Fruit fly (Drosophila melanogaster) whole organism, embryonic: Measurements from ENCODE around the gene Pnn.

ENCODE experiments used
- Adf1 ChIP-seq: fragments of 200-800 bp; sonication (Bioruptor generic); IDR thresholded peaks from 2 replicates; pipeline ENCODE4 v1.3.6; 2022; ENCODE audit warnings: missing biosample characterization, missing genetic modification characterization
- Bgb ChIP-seq: fragments of 200-800 bp; sonication (Bioruptor generic); IDR thresholded peaks from 2 replicates; pipeline ENCODE4 v1.3.6; 2022; ENCODE audit warnings: missing biosample characterization, missing genetic modification characterization; ENCODE audit not compliant: partially characterized antibody
- BtbVII ChIP-seq: fragments of 200-800 bp; sonication (Bioruptor generic); optimal IDR thresholded peaks from 3 replicates; lab custom pipeline; 2017; ENCODE audit warnings: missing biosample characterization, mild to moderate bottlenecking, missing genetic modification characterization
- C15 ChIP-seq: fragments of 200-800 bp; sonication (Bioruptor generic); IDR thresholded peaks from 3 replicates; pipeline ENCODE4 v1.3.6; 2022; ENCODE audit warnings: missing biosample characterization, missing genetic modification characterization
- CG10267 ChIP-seq: fragments of 200-800 bp; sonication (Bioruptor generic); optimal IDR thresholded peaks from 2 replicates; lab custom pipeline; 2018; ENCODE audit warnings: missing biosample characterization, mild to moderate bottlenecking, missing genetic modification characterization, moderate library complexity
- CG10274 ChIP-seq: fragments of 200-800 bp; sonication (Bioruptor generic); optimal IDR thresholded peaks from 3 replicates; lab custom pipeline; 2017; ENCODE audit warnings: missing biosample characterization, mild to moderate bottlenecking, missing genetic modification characterization
- CG12769 ChIP-seq: fragments of 200-800 bp; sonication (Bioruptor generic); optimal IDR thresholded peaks from 2 replicates; lab custom pipeline; 2019; ENCODE audit warnings: missing biosample characterization, mild to moderate bottlenecking, missing genetic modification characterization, moderate library complexity
- CG13624 ChIP-seq: fragments of 200-800 bp; sonication (Bioruptor generic); optimal IDR thresholded peaks from 2 replicates; lab custom pipeline; 2016; ENCODE audit warnings: missing biosample characterization, missing genetic modification characterization
- CG15601 ChIP-seq: fragments of 200-800 bp; sonication (Bioruptor generic); optimal IDR thresholded peaks from 3 replicates; lab custom pipeline; 2019; ENCODE audit warnings: missing biosample characterization, mild to moderate bottlenecking, missing genetic modification characterization, moderate library complexity
- CG15696 ChIP-seq: fragments of 200-800 bp; sonication (Bioruptor generic); optimal IDR thresholded peaks from 2 replicates; lab custom pipeline; 2019; ENCODE audit warnings: missing biosample characterization, mild to moderate bottlenecking, missing genetic modification characterization, moderate library complexity
- CG17802 ChIP-seq: fragments of 200-800 bp; sonication (Bioruptor generic); optimal IDR thresholded peaks from 2 replicates; lab custom pipeline; 2018; ENCODE audit warnings: missing biosample characterization, mild to moderate bottlenecking, missing genetic modification characterization, moderate library complexity
- CG3281 ChIP-seq: fragments of 200-800 bp; sonication (Bioruptor generic); optimal IDR thresholded peaks from 3 replicates; lab custom pipeline; 2017; ENCODE audit warnings: missing biosample characterization, mild to moderate bottlenecking, missing genetic modification characterization
- CG34376 ChIP-seq: fragments of 200-800 bp; sonication (Bioruptor generic); optimal IDR thresholded peaks from 2 replicates; lab custom pipeline; 2018; ENCODE audit warnings: missing biosample characterization, mild to moderate bottlenecking, missing genetic modification characterization
- CG4282 ChIP-seq: fragments of 200-800 bp; sonication (Bioruptor generic); optimal IDR thresholded peaks from 2 replicates; lab custom pipeline; 2016; ENCODE audit warnings: missing biosample characterization, missing genetic modification characterization
- CG4360 ChIP-seq: fragments of 200-800 bp; sonication (Bioruptor generic); IDR thresholded peaks from 2 replicates; pipeline ENCODE4 v1.3.6; 2022; ENCODE audit warnings: missing biosample characterization, missing genetic modification characterization
- CG4617 ChIP-seq: fragments of 200-800 bp; sonication (Bioruptor generic); optimal IDR thresholded peaks from 3 replicates; lab custom pipeline; 2016; ENCODE audit warnings: missing biosample characterization, missing genetic modification characterization, borderline replicate concordance
- CG9215 ChIP-seq: fragments of 200-800 bp; sonication (Bioruptor generic); IDR thresholded peaks from 2 replicates; pipeline ENCODE4 v1.3.6; 2022; ENCODE audit warnings: missing biosample characterization, missing genetic modification characterization
- CG9437 ChIP-seq: fragments of 200-800 bp; sonication (Bioruptor generic); optimal IDR thresholded peaks from 2 replicates; lab custom pipeline; 2018; ENCODE audit warnings: missing biosample characterization, mild to moderate bottlenecking, missing genetic modification characterization
- Chrac-16 ChIP-seq: fragments of 200-800 bp; sonication (Bioruptor generic); optimal IDR thresholded peaks from 3 replicates; lab custom pipeline; 2016; ENCODE audit warnings: missing biosample characterization, missing genetic modification characterization
- Dad ChIP-seq: fragments of 200-800 bp; sonication (Bioruptor generic); optimal IDR thresholded peaks from 3 replicates; lab custom pipeline; 2016; ENCODE audit warnings: missing biosample characterization, missing genetic modification characterization
- Dp ChIP-seq: fragments of 200-800 bp; sonication (Bioruptor generic); optimal IDR thresholded peaks from 2 replicates; lab custom pipeline; 2018; ENCODE audit warnings: missing biosample characterization, mild to moderate bottlenecking, missing genetic modification characterization, moderate library complexity
- HHEX ChIP-seq: fragments of 200-800 bp; sonication (Bioruptor generic); optimal IDR thresholded peaks from 3 replicates; lab custom pipeline; 2017; ENCODE audit warnings: missing biosample characterization, mild to moderate bottlenecking, missing genetic modification characterization, missing genetic modification reagents
- MBD-R2 ChIP-seq: fragments of 200-800 bp; sonication (Bioruptor generic); IDR thresholded peaks from 2 replicates; pipeline ENCODE4 v1.3.6; 2022; ENCODE audit warnings: missing biosample characterization, missing genetic modification characterization
- Optix ChIP-seq: fragments of 200-800 bp; sonication (Bioruptor generic); IDR thresholded peaks from 3 replicates; pipeline ENCODE4 v1.3.6; 2022; ENCODE audit warnings: missing biosample characterization, missing genetic modification characterization
- PHDP ChIP-seq: fragments of 200-800 bp; sonication (Bioruptor generic); optimal IDR thresholded peaks from 3 replicates; lab custom pipeline; 2018; ENCODE audit warnings: missing biosample characterization, mild to moderate bottlenecking, missing genetic modification characterization, moderate library complexity
- Scr ChIP-seq: fragments of 200-800 bp; sonication (Bioruptor generic); IDR thresholded peaks from 2 replicates; pipeline ENCODE4 v1.3.6; 2022; ENCODE audit warnings: missing biosample characterization, missing genetic modification characterization; ENCODE audit not compliant: partially characterized antibody
- Sin3A ChIP-seq: fragments of >200 bp; optimal IDR thresholded peaks from 2 replicates; lab custom pipeline; 2018
- Sox100B ChIP-seq: fragments of 200-800 bp; sonication (Bioruptor generic); optimal IDR thresholded peaks from 3 replicates; lab custom pipeline; 2018; ENCODE audit warnings: missing biosample characterization, mild to moderate bottlenecking, missing genetic modification characterization
- Ssrp ChIP-seq: fragments of 200-800 bp; sonication (Bioruptor generic); optimal IDR thresholded peaks from 2 replicates; lab custom pipeline; 2018; ENCODE audit warnings: missing biosample characterization, mild to moderate bottlenecking, missing genetic modification characterization, moderate library complexity
- Trl ChIP-seq, 3 experiments: fragments of >200 bp in 2 of 3; fragments of 200-800 bp in 1 of 3; sonication (Bioruptor generic) in 1 of 3; optimal IDR thresholded peaks; 2 replicates in 1 of 3; 3 replicates in 2 of 3; lab custom pipeline; 2016 to 2017; ENCODE audit warnings: missing biosample characterization in 1 of 3, missing genetic modification characterization in 1 of 3
- ato ChIP-seq: fragments of 200-800 bp; sonication (Bioruptor generic); IDR thresholded peaks from 2 replicates; pipeline ENCODE4 v1.3.6; 2022; ENCODE audit warnings: missing biosample characterization, missing genetic modification characterization; ENCODE audit not compliant: partially characterized antibody
- dpn ChIP-seq, 2 experiments: fragments of 200-800 bp; sonication (Bioruptor generic); optimal IDR thresholded peaks; 3 replicates each; lab custom pipeline; 2016; ENCODE audit warnings: missing biosample characterization in 2 of 2, missing genetic modification characterization in 2 of 2
- en ChIP-seq: fragments of 200-800 bp; sonication (Bioruptor generic); optimal IDR thresholded peaks from 2 replicates; lab custom pipeline; 2016; ENCODE audit warnings: missing biosample characterization, missing genetic modification characterization
- grn ChIP-seq: fragments of 200-800 bp; sonication (Bioruptor generic); optimal IDR thresholded peaks from 3 replicates; lab custom pipeline; 2017; ENCODE audit warnings: missing biosample characterization, missing genetic modification characterization
- ham ChIP-seq: fragments of 200-800 bp; sonication (Bioruptor generic); IDR thresholded peaks from 2 replicates; pipeline ENCODE4 v1.3.6; 2022; ENCODE audit warnings: missing biosample characterization, missing genetic modification characterization
- her ChIP-seq: fragments of 200-800 bp; sonication (Bioruptor generic); optimal IDR thresholded peaks from 2 replicates; lab custom pipeline; 2016; ENCODE audit warnings: missing biosample characterization, missing genetic modification characterization
- knrl ChIP-seq: fragments of 200-800 bp; sonication (Bioruptor generic); IDR thresholded peaks from 3 replicates; pipeline ENCODE4 v1.3.6; 2022; ENCODE audit warnings: missing biosample characterization, missing genetic modification characterization; ENCODE audit not compliant: partially characterized antibody
- lab ChIP-seq: fragments of 200-800 bp; sonication (Bioruptor generic); optimal IDR thresholded peaks from 3 replicates; lab custom pipeline; 2017; ENCODE audit warnings: missing biosample characterization, missing genetic modification characterization, mild to moderate bottlenecking, moderate library complexity, missing genetic modification reagents
- nau ChIP-seq: fragments of 200-800 bp; sonication (Bioruptor generic); optimal IDR thresholded peaks from 3 replicates; lab custom pipeline; 2017; ENCODE audit warnings: missing biosample characterization, mild to moderate bottlenecking, missing genetic modification characterization, missing genetic modification reagents
- otp ChIP-seq: fragments of 200-800 bp; sonication (Bioruptor generic); IDR thresholded peaks from 3 replicates; pipeline ENCODE4, ENCODE4 v1.3.6; 2022; ENCODE audit warnings: missing biosample characterization, missing genetic modification characterization
- pzg ChIP-seq: fragments of 200-800 bp; sonication (Bioruptor generic); optimal IDR thresholded peaks from 3 replicates; lab custom pipeline; 2018; ENCODE audit warnings: missing biosample characterization, mild to moderate bottlenecking, missing genetic modification characterization, moderate library complexity
- schlank ChIP-seq: fragments of 200-800 bp; sonication (Bioruptor generic); optimal IDR thresholded peaks from 2 replicates; lab custom pipeline; 2018; ENCODE audit warnings: missing biosample characterization, mild to moderate bottlenecking, missing genetic modification characterization
- sima ChIP-seq: fragments of 200-800 bp; sonication (Bioruptor generic); optimal IDR thresholded peaks from 2 replicates; lab custom pipeline; 2016; ENCODE audit warnings: missing biosample characterization, missing genetic modification characterization
- slbo ChIP-seq: fragments of 200-800 bp; sonication (Bioruptor generic); IDR thresholded peaks from 2 replicates; pipeline ENCODE4 v1.3.6; 2022; ENCODE audit warnings: missing biosample characterization, missing genetic modification characterization
- slou ChIP-seq: fragments of 200-800 bp; sonication (Bioruptor generic); optimal IDR thresholded peaks from 3 replicates; lab custom pipeline; 2016; ENCODE audit warnings: missing biosample characterization, missing genetic modification characterization
- tup ChIP-seq: fragments of 200-800 bp; sonication (Bioruptor generic); optimal IDR thresholded peaks from 2 replicates; lab custom pipeline; 2016; ENCODE audit warnings: missing biosample characterization, mild to moderate bottlenecking, missing genetic modification characterization, moderate library complexity
- vvl ChIP-seq: fragments of 200-800 bp; sonication (Bioruptor generic); IDR thresholded peaks from 2 replicates; pipeline ENCODE4 v1.3.6; 2022; ENCODE audit warnings: missing biosample characterization, missing genetic modification characterization

The Pnn gene

DNA sequence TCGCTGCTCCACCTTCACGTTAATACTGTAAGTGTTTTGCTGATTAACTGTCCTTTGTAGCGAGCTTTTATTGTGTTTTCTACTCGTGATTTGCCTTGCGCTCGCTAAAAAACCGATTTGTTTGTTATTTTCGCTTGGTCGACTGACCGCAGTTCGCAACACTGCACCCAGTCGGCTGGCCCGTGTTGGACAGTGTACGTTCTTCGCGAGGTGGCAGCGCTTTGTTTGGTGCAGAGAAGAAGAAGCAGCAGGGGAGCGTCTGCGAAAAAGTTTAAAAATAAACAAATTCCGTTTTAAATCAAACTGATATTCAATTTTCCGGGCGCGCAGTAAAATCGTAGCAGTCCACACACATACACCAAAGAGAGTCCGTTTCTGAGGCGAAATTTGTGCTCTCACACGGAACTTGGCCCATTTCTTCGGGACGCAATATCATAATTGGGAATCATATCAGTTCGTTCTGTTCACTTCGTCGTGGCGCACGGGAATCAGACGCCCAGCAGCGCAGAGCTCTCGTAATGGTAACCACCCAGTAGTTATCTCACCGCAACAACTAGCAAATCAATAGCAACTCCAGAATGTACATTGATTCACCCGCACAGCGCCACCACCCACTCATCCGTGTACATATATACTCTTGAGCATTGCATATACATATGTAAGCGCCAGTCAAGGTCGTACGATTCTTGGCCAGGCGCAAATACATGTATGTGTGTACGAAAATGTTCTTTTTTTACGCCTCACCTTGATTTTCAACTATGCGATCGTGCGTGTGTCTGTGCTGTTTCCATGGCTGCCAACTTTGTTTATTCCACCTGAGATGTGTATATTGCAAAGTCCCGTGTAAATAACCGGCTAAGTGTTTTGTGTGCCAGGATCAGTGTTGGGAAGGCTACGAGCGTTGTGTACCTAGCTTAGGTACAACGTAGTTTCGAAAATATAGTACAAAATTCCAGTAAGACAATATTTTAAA is 27.2 kb downstream of the Pnn start, which contains the start of gene Naa80 (continued):
- TF ChIP-seq ham (GFP tag; lab: Robert Waterston, UW) (no peak), CG34376 (GFP tag; lab: Kevin White, UChicago) (peak; percentile 50), CG15696 (tag; lab: Kevin White, UChicago) (peak; percentile 53), CG4282 (GFP tag; lab: Kevin White, UChicago) (peak; percentile 64), sima (GFP tag; lab: Kevin White, UChicago) (no peak), CG3281 (peak; percentile 51), Adf1 (peak; percentile 67), Chrac-16 (GFP tag; lab: Kevin White, UChicago) (peak; percentile 72), MBD-R2 (GFP tag; lab: Robert Waterston, UW) (peak; percentile 96), Dp (GFP tag; lab: Kevin White, UChicago) (peak; percentile 83), tup (GFP tag; lab: Kevin White, UChicago) (peak; percentile 58), CG15601 (peak; percentile 22), vvl (peak; percentile 72), otp (GFP tag; lab: Robert Waterston, UW) (0 out of 3 replicates have a peak, but pooled peaks have one; percentile 6), pzg (GFP tag; lab: Kevin White, UChicago) (peak; percentile 94), Bgb (GFP tag; lab: Robert Waterston, UW) (peak; percentile 66), CG4360 (0 out of 2 replicates have a peak, but pooled peaks have one; percentile 11), CG17802 (tag; lab: Kevin White, UChicago) (peak; percentile 33), schlank (tag; lab: Kevin White, UChicago) (no peak), HHEX (GFP tag; lab: Kevin White, UChicago) (peak; percentile 66), Scr (peak; percentile 44; the same call in 1 of the 2 replicates), dpn (GFP tag; optimal IDR thresholded peaks at IDR 0.05; lab: Kevin White, UChicago) (peak; percentile 77), CG9215 (GFP tag; lab: Robert Waterston, UW) (peak; percentile 30; the same call in 1 of the 2 replicates), her (GFP tag; lab: Kevin White, UChicago) (peak; percentile 84), Dad (peak; percentile 69), en (GFP tag; lab: Kevin White, UChicago) (no peak), Sin3A (lab: Kevin White, UChicago) (peak; percentile 76), Sox100B (no peak), CG13624 (GFP tag; lab: Kevin White, UChicago) (peak; percentile 88), CG9437 (GFP tag; lab: Kevin White, UChicago) (no peak), lab (GFP tag; lab: Kevin White, UChicago) (peak; percentile 83), Ssrp (tag; lab: Kevin White, UChicago) (peak; percentile 12), slbo (GFP tag; lab: Robert Waterston, UW) (peak; percentile 88), CG10274 (GFP tag; lab: Kevin White, UChicago) (peak; percentile 12), Optix (GFP tag; lab: Robert Waterston, UW) (no peak), ato (no peak; the same call in 1 of the 2 replicates), knrl (GFP tag; lab: Robert Waterston, UW) (peak; percentile 52; the same call in 1 of the 3 replicates), PHDP (tag; lab: Kevin White, UChicago) (peak; percentile 35), CG12769 (tag; lab: Kevin White, UChicago) (peak; percentile 88), slou (GFP tag; lab: Kevin White, UChicago) (no peak), BtbVII (GFP tag; lab: Kevin White, UChicago) (peak; percentile 4), nau (GFP tag; lab: Kevin White, UChicago) (no peak), grn (GFP tag; lab: Kevin White, UChicago) (peak; percentile 10), C15 (no peak), CG4617 (peak; percentile 98), CG10267 (tag; lab: Kevin White, UChicago) (peak; percentile 95), Trl (optimal IDR thresholded peaks at IDR 0.05; lab: Kevin White, UChicago) (no peak), Trl (GFP tag; optimal IDR thresholded peaks at IDR 0.05; lab: Kevin White, UChicago) (peak; percentile 83)
